Worm (Caenorhabditis elegans): ENCODE results near the gene pie-1.
A peak's percentile ranks its signal among the peaks of the same experiment; 100 is the strongest.

The pie-1 gene

DNA sequence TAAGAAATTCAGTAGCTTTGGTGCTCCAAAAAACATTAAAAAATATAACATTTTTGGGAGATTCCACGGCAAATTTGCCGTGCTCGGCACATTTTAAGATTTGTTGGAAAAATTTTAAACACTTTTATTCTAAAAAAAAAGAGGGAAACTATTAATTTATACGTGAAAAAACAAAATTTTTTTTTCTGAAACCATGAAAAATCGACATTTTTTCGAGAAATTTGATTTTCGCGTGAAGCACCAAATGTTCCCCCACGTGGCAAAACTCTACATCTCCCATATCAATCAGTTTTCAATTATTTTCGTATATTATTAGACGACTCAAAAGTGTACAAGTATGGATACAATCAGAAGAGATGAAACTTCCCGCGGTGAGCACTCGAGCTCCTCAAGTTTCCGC is 9.5 kb downstream of the pie-1 start, which contains the start of gene fbxa-218:
Gene fbxa-218, plus strand, starts transcription at position 301 of the 400 bp plus-strand sequence.
- no peak for TF ChIP-seq bed-2 (GFP tag; IDR thresholded peaks at IDR 0.05)
- TF ChIP-seq sea-2 (GFP tag; IDR thresholded peaks at IDR 0.05): no peak
- TF ChIP-seq egl-18 (GFP tag; IDR thresholded peaks at IDR 0.05): no peak
- no peak for TF ChIP-seq let-607 (tag; optimal IDR thresholded peaks at IDR 0.05)
- no peak for TF ChIP-seq attf-6 (GFP tag; IDR thresholded peaks at IDR 0.05)
- no peak for TF ChIP-seq Y56A3A.18 (GFP tag; IDR thresholded peaks at IDR 0.05)
- TF ChIP-seq F39B2.1 (GFP tag; IDR thresholded peaks at IDR 0.05): no peak
- no peak for TF ChIP-seq ets-4 (GFP tag; optimal IDR thresholded peaks at IDR 0.05)
- TF ChIP-seq pha-4 (tag; optimal IDR thresholded peaks at IDR 0.05): no peak
- TF ChIP-seq hsf-1 (GFP tag; IDR thresholded peaks at IDR 0.05): no peak
- no peak for TF ChIP-seq snpc-1.1 (tag; optimal IDR thresholded peaks at IDR 0.05; ENCODE audit: insufficient read depth)
- TF ChIP-seq F49E8.2 (tag; optimal IDR thresholded peaks at IDR 0.05; ENCODE audit: insufficient read depth): no peak
- TF ChIP-seq nhr-80 (tag; optimal IDR thresholded peaks at IDR 0.05): no peak
- TF ChIP-seq repo-1 (tag; optimal IDR thresholded peaks at IDR 0.05): no peak
- no peak for TF ChIP-seq somi-1 (GFP tag; optimal IDR thresholded peaks at IDR 0.05)
- no peak for TF ChIP-seq ztf-3 (GFP tag; optimal IDR thresholded peaks at IDR 0.05)
- no peak for TF ChIP-seq xnd-1 (tag; optimal IDR thresholded peaks at IDR 0.05)
- TF ChIP-seq aptf-2 (GFP tag; conservative IDR thresholded peaks at IDR 0.05): no peak
- no peak for TF ChIP-seq B0035.1 (tag; optimal IDR thresholded peaks at IDR 0.05)

DNA sequence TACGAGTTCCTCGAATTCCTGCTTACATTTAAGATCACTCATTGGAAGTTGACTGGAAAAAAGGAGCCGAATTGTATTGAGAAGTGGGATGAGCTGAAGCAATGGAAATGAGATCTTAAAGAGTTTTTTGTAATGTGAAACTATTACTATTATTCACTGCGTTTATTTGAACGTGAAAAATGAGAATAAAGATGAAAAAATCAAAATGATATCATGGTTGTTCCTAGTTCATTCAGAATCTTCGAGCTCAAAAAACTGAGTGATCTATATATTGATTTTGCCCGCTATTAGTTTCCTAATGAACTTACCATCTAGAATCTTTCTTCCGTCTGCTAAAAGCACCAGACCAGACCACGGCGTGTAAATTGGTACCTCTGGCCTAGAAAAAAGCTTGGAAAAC is 10.3 kb downstream of the pie-1 start:
- no peak for TF ChIP-seq dox-1 (GFP tag; IDR thresholded peaks at IDR 0.05)
- TF ChIP-seq tbp1 (GFP tag; optimal IDR thresholded peaks at IDR 0.05): no peak
- TF ChIP-seq ztf-6 (GFP tag; IDR thresholded peaks at IDR 0.05): no peak
- TF ChIP-seq nfya-2 (GFP tag; IDR thresholded peaks at IDR 0.05): no peak
- no peak for TF ChIP-seq let-526 (GFP tag; IDR thresholded peaks at IDR 0.05)
- TF ChIP-seq lin-35 (GFP tag; optimal IDR thresholded peaks at IDR 0.05): no peak
- TF ChIP-seq rpc-1 (optimal IDR thresholded peaks at IDR 0.05): no peak
- TF ChIP-seq rpc-1 (tag; optimal IDR thresholded peaks at IDR 0.05): no peak
- no peak for TF ChIP-seq Y95B8A.8 (GFP tag; IDR thresholded peaks at IDR 0.05)
- TF ChIP-seq snpc-1.3 (tag; optimal IDR thresholded peaks at IDR 0.05; ENCODE audit: insufficient read depth): no peak
- no peak for TF ChIP-seq madf-8 (GFP tag; conservative IDR thresholded peaks at IDR 0.05)
- TF ChIP-seq F33H1.4 (GFP tag; IDR thresholded peaks at IDR 0.05): no peak
- TF ChIP-seq let-607 (tag; optimal IDR thresholded peaks at IDR 0.05): no peak
- TF ChIP-seq Y67H2A.10 (GFP tag; conservative IDR thresholded peaks at IDR 0.05): no peak

DNA sequence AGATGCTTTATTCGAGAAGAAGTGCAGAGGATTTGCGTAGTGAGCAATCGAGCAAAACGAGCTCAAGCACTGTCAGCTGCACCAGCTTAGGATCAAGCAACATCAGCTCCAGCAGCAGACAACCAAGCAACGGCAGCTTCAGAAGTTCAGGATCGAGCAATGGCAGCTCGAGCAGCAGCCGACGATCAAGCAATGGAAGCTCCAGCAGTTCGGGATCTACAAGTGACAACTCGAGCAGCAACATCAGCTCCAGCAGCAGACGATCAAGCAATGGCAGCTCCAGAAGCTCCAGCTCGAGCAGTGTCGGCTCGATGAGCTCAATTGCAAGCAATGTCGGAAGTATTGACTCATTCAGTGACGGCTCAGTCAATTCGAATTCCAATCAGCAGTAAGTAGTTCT is 12.4 kb downstream of the pie-1 start:
- TF ChIP-seq lag-1 (GFP tag; IDR thresholded peaks at IDR 0.05): no peak
- peak; percentile 64; the same call in 1 of the 2 replicates for TF ChIP-seq egrh-3 (GFP tag; IDR thresholded peaks at IDR 0.05)
- TF ChIP-seq zfh-2 (GFP tag; conservative IDR thresholded peaks at IDR 0.05): peak; percentile 53; the same call in 1 of the 2 replicates

DNA sequence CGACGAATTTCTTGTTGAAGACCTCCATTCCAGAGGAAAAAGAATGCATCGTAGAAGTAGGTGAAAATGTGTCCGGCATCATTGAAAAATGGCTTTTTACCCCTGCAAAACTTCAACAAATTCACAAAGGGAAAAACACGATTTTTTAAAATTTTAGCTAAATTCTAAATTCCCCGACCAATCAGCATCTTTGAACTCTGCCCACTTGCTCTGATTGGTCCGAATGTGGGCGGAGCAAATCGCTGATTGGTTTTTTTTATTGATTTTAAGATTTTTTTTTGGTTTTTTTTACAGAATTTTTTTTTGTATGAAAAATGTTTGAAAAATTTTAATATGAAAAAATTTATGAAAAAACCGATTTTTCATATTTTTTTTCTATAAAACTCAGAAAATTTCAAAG is 17.2 kb downstream of the pie-1 start:
- TF ChIP-seq Y56A3A.18 (GFP tag; IDR thresholded peaks at IDR 0.05): no peak
- no peak for TF ChIP-seq somi-1 (GFP tag; optimal IDR thresholded peaks at IDR 0.05)
- TF ChIP-seq bed-1 (GFP tag; IDR thresholded peaks at IDR 0.05): no peak
- TF ChIP-seq snpc-1.3 (tag; optimal IDR thresholded peaks at IDR 0.05; ENCODE audit: insufficient read depth): no peak
- no peak for TF ChIP-seq zim-3 (tag; optimal IDR thresholded peaks at IDR 0.05)
- no peak for TF ChIP-seq cebp-1 (GFP tag; IDR thresholded peaks at IDR 0.05)
- TF ChIP-seq cebp-1 (tag; optimal IDR thresholded peaks at IDR 0.05): no peak
- TF ChIP-seq ZK185.1 (tag; optimal IDR thresholded peaks at IDR 0.05; ENCODE audit: poor library complexity, severe bottlenecking): no peak
- TF ChIP-seq lir-1 (GFP tag; conservative IDR thresholded peaks at IDR 0.05): no peak
- TF ChIP-seq ztf-3 (GFP tag; optimal IDR thresholded peaks at IDR 0.05): no peak
- TF ChIP-seq tbx-9 (tag; optimal IDR thresholded peaks at IDR 0.05; ENCODE audit: borderline replicate concordance): no peak
- no peak for TF ChIP-seq gei-17 (GFP tag; optimal IDR thresholded peaks at IDR 0.05)
- no peak for TF ChIP-seq mes-4 (tag; optimal IDR thresholded peaks at IDR 0.05)
- TF ChIP-seq nhr-27 (tag; optimal IDR thresholded peaks at IDR 0.05): no peak
- TF ChIP-seq F39B2.1 (GFP tag; IDR thresholded peaks at IDR 0.05): no peak
